ENCODE assay signal across 2 worm cellular contexts in genomic region chrIII:10421680-10422079, ce11.
A peak's percentile ranks its signal among the peaks of the same experiment; 100 is the strongest.
TF ChIP-seq lines count a peak whose summit lies in the region.

No protein-coding gene starts in this region.

TF ChIP-seq in whole organism, midembryonic, 9 proteins besides CTCF, POLR2A, EP300 and RAD21:
- TF ChIP-seq ztf-29 (GFP tag; IDR thresholded peaks at IDR 0.05; lab: Robert Waterston, UW) (no peak), ref-1 (GFP tag; conservative IDR thresholded peaks at IDR 0.05; lab: Robert Waterston, UW) (0 out of 2 replicates have a peak, but pooled peaks have one; percentile 22)

TF ChIP-seq in whole organism, young adult, 124 proteins besides CTCF, POLR2A, EP300 and RAD21:
- TF ChIP-seq lsl-1 (GFP tag; optimal IDR thresholded peaks at IDR 0.05; lab: Kevin White, UChicago) (no peak), snpc-3.4 (tag; optimal IDR thresholded peaks at IDR 0.05; lab: Kevin White, UChicago) (no peak), snpc-4 (GFP tag; optimal IDR thresholded peaks at IDR 0.05; lab: Kevin White, UChicago) (no peak), snpc-4 (tag; optimal IDR thresholded peaks at IDR 0.05; lab: Kevin White, UChicago) (no peak), ZK185.1 (tag; optimal IDR thresholded peaks at IDR 0.05; lab: Kevin White, UChicago; ENCODE audit: poor library complexity, severe bottlenecking) (no peak), him-1 (tag; optimal IDR thresholded peaks at IDR 0.05; lab: Kevin White, UChicago) (peak; percentile 93), ceh-27 (GFP tag; optimal IDR thresholded peaks at IDR 0.05; lab: Kevin White, UChicago) (no peak), madf-6 (GFP tag; IDR thresholded peaks at IDR 0.05; lab: Robert Waterston, UW) (no peak; the same call in 1 of the 2 replicates), hrde-1 (tag; optimal IDR thresholded peaks at IDR 0.05; lab: Kevin White, UChicago; ENCODE audit: borderline replicate concordance) (no peak), atf-7 (tag; optimal IDR thresholded peaks at IDR 0.05; lab: Kevin White, UChicago) (peak; percentile 24), lin-54 (GFP tag; optimal IDR thresholded peaks at IDR 0.05; lab: Kevin White, UChicago) (no peak), Y95B8A.8 (GFP tag; IDR thresholded peaks at IDR 0.05; lab: Robert Waterston, UW) (no peak), mcd-1 (GFP tag; IDR thresholded peaks at IDR 0.05; lab: Robert Waterston, UW) (0 out of 2 replicates have a peak, but pooled peaks have one; percentile 12), tbp1 (GFP tag; optimal IDR thresholded peaks at IDR 0.05; lab: Kevin White, UChicago) (no peak), egl-18 (GFP tag; IDR thresholded peaks at IDR 0.05; lab: Robert Waterston, UW) (no peak)
